Worm (Caenorhabditis elegans) whole organism, L2 larva: ENCODE results near the gene M176.4.

Experiments
- C34F6.9 ChIP-seq: fragments of 150-350 bp; optimal IDR thresholded peaks from 2 replicates; lab custom pipeline; 2014; ENCODE audit warnings: missing biosample characterization, missing genetic modification characterization
- ama-1 ChIP-seq: fragments of 150-350 bp; optimal IDR thresholded peaks from 2 replicates; lab custom pipeline; 2018; ENCODE audit warnings: inconsistent platforms
- mdl-1 ChIP-seq, 2 experiments: fragments of 150-350 bp in 1 of 2; sonication (generic microtip) in 1 of 2; optimal IDR thresholded peaks; 2 replicates each; lab custom pipeline; 2017; ENCODE audit warnings: missing biosample characterization in 2 of 2, missing genetic modification characterization in 2 of 2
- nhr-25 ChIP-seq: fragments of 150-350 bp; sonication (generic microtip); optimal IDR thresholded peaks from 3 replicates; lab custom pipeline; 2014; ENCODE audit warnings: missing biosample characterization, missing genetic modification characterization
- snpc-4 ChIP-seq: fragments of 150-350 bp; optimal IDR thresholded peaks from 2 replicates; lab custom pipeline; 2014; ENCODE audit warnings: missing biosample characterization, missing genetic modification characterization
- ztf-4 ChIP-seq: fragments of 150-350 bp; optimal IDR thresholded peaks from 2 replicates; lab custom pipeline; 2014; ENCODE audit warnings: missing biosample characterization, missing genetic modification characterization

- TF ChIP-seq snpc-4 (tag; lab: Kevin White, UChicago) (no peak), C34F6.9 (tag; lab: Kevin White, UChicago) (no peak), mdl-1 (tag; optimal IDR thresholded peaks at IDR 0.05; lab: Kevin White, UChicago) (no peak), nhr-25 (no peak), ama-1 (lab: Kevin White, UChicago) (no peak), ztf-4 (tag; lab: Kevin White, UChicago) (no peak)
These were observed 17.8 kb downstream of the M176.4 start, which contains the start of gene kin-16 for ce11 chrII:9436009-9436408.
